Worm (Caenorhabditis elegans): ENCODE results near the gene nhr-170.
"Not testable (repeated sequence)": the region's sequence is repeated elsewhere in the genome, so short reads cannot be mapped to it uniquely, and the experiment has no call there.

Gene nhr-170

ce11 chrV:18772761-18773160 lies 27.9 kb downstream of the nhr-170 start, which contains the start of gene clec-257:
TSS of gene clec-257 (plus strand) at chrV:18773061.
- TF ChIP-seq ets-7 (tag; optimal IDR thresholded peaks at IDR 0.05) (no peak), ceh-13 (GFP tag; optimal IDR thresholded peaks at IDR 0.05) (no peak), flt-1 (GFP tag; IDR thresholded peaks at IDR 0.05) (no peak), ceh-36 (tag; optimal IDR thresholded peaks at IDR 0.05) (no peak), hnd-1 (tag; optimal IDR thresholded peaks at IDR 0.05) (no peak), B0310.2 (tag; optimal IDR thresholded peaks at IDR 0.05) (no peak)

- TF ChIP-seq pes-1 (GFP tag; IDR thresholded peaks at IDR 0.05) (no peak), aly-1 (tag; optimal IDR thresholded peaks at IDR 0.05) (no peak), ceh-13 (GFP tag; optimal IDR thresholded peaks at IDR 0.05) (no peak), hmbx-1 (tag; optimal IDR thresholded peaks at IDR 0.05) (no peak), sea-1 (GFP tag; conservative IDR thresholded peaks at IDR 0.05) (no peak), ets-7 (tag; optimal IDR thresholded peaks at IDR 0.05) (no peak), scrt-1 (GFP tag; IDR thresholded peaks at IDR 0.05) (no peak), tbx-37 (GFP tag; conservative IDR thresholded peaks at IDR 0.05) (no peak), F13C5.2 (tag; optimal IDR thresholded peaks at IDR 0.05) (no peak), ama-1 (optimal IDR thresholded peaks at IDR 0.05) (no peak), hnd-1 (tag; optimal IDR thresholded peaks at IDR 0.05) (no peak), flt-1 (GFP tag; IDR thresholded peaks at IDR 0.05) (no peak), tra-4 (tag; optimal IDR thresholded peaks at IDR 0.05) (no peak), hmg-4 (GFP tag; optimal IDR thresholded peaks at IDR 0.05) (no peak), tbx-11 (GFP tag; IDR thresholded peaks at IDR 0.05) (no peak)
These were observed 28.7 kb downstream of the nhr-170 start for ce11 chrV:18771804-18772386.

DNA sequence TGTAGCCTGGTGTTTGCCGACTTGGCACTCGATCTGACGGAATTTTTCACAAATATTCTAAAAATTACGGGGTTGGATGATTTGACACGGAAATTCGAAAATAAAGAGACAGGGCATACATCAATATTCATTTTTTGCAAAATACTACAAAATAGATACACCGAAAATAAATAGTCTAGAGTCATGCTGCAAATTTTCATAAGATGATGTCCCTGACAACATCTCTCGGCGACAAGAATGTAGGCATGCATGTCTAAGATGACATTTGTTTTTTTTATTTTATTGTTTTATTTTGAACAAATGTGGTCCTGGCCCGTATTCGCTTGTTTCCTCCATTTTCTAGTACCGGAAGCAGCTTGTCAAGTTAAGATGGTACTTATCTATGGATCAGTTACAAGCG lies 29.2 kb downstream of the nhr-170 start, which contains the start of gene clec-256:
TSS of gene clec-256 (plus strand) at position 301 of the 400 bp plus-strand sequence.
- TF ChIP-seq F13C5.2 (tag; optimal IDR thresholded peaks at IDR 0.05) = no peak
- no peak for TF ChIP-seq B0310.2 (tag; optimal IDR thresholded peaks at IDR 0.05)
- TF ChIP-seq pes-1 (GFP tag; IDR thresholded peaks at IDR 0.05) = no peak
- TF ChIP-seq tbx-37 (GFP tag; conservative IDR thresholded peaks at IDR 0.05) = no peak
- no peak for TF ChIP-seq aly-1 (tag; optimal IDR thresholded peaks at IDR 0.05)
- no peak for TF ChIP-seq ceh-36 (tag; optimal IDR thresholded peaks at IDR 0.05)
- no peak for TF ChIP-seq ama-1 (optimal IDR thresholded peaks at IDR 0.05)
- no peak for TF ChIP-seq hmbx-1 (tag; optimal IDR thresholded peaks at IDR 0.05)
- TF ChIP-seq tbx-11 (GFP tag; IDR thresholded peaks at IDR 0.05) = no peak
- no peak for TF ChIP-seq hnd-1 (tag; optimal IDR thresholded peaks at IDR 0.05)
- TF ChIP-seq tra-4 (tag; optimal IDR thresholded peaks at IDR 0.05) = no peak
- no peak for TF ChIP-seq sea-1 (GFP tag; conservative IDR thresholded peaks at IDR 0.05)
- TF ChIP-seq ets-7 (tag; optimal IDR thresholded peaks at IDR 0.05) = no peak
- no peak for TF ChIP-seq ceh-13 (GFP tag; optimal IDR thresholded peaks at IDR 0.05)

ce11 chrV:18770623-18771022 lies 30.0 kb downstream of the nhr-170 start, which contains the start of gene clec-255:
TSS of gene clec-255 (minus strand) at chrV:18770723.
- no peak for TF ChIP-seq hmbx-1 (tag; optimal IDR thresholded peaks at IDR 0.05)
- TF ChIP-seq B0310.2 (tag; optimal IDR thresholded peaks at IDR 0.05) = no peak
- no peak for TF ChIP-seq flt-1 (GFP tag; IDR thresholded peaks at IDR 0.05)
- no peak for TF ChIP-seq scrt-1 (GFP tag; IDR thresholded peaks at IDR 0.05)
- TF ChIP-seq tra-4 (tag; optimal IDR thresholded peaks at IDR 0.05) = no peak
- TF ChIP-seq aly-1 (tag; optimal IDR thresholded peaks at IDR 0.05) = no peak
- TF ChIP-seq sea-1 (GFP tag; conservative IDR thresholded peaks at IDR 0.05) = no peak
- TF ChIP-seq F13C5.2 (tag; optimal IDR thresholded peaks at IDR 0.05) = no peak
- TF ChIP-seq hmg-4 (GFP tag; optimal IDR thresholded peaks at IDR 0.05) = no peak
- TF ChIP-seq hnd-1 (tag; optimal IDR thresholded peaks at IDR 0.05) = no peak
- TF ChIP-seq ceh-36 (tag; optimal IDR thresholded peaks at IDR 0.05) = no peak
- no peak for TF ChIP-seq pes-1 (GFP tag; IDR thresholded peaks at IDR 0.05)
- no peak for TF ChIP-seq ceh-13 (GFP tag; optimal IDR thresholded peaks at IDR 0.05)
- TF ChIP-seq ama-1 (optimal IDR thresholded peaks at IDR 0.05) = no peak
- no peak for TF ChIP-seq tbx-37 (GFP tag; conservative IDR thresholded peaks at IDR 0.05)
- TF ChIP-seq ets-7 (tag; optimal IDR thresholded peaks at IDR 0.05) = no peak
- TF ChIP-seq tbx-11 (GFP tag; IDR thresholded peaks at IDR 0.05) = no peak

DNA sequence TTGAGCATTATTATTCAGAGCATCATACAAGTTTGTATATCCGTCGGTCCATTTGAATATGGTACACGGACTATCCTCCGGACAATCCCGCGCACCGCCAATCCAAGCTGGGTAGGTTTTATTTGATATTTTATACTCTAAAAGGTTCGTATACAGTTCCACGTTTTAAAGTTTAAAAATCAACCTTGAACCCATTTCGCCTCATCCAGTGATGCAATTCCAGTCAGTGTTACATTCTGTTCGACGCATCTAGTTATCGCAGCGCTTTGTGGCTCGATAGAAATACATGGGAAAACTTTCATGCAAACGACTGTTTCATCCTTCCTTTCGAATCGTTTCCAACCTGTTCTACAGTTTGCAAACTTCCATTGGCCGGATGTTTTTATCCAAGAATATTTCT lies 30.7 kb downstream of the nhr-170 start:
- no peak for TF ChIP-seq hmbx-1 (tag; optimal IDR thresholded peaks at IDR 0.05)
- TF ChIP-seq sea-1 (GFP tag; conservative IDR thresholded peaks at IDR 0.05) = no peak
- no peak for TF ChIP-seq ama-1 (optimal IDR thresholded peaks at IDR 0.05)
- no peak for TF ChIP-seq hnd-1 (tag; optimal IDR thresholded peaks at IDR 0.05)
- TF ChIP-seq ceh-36 (tag; optimal IDR thresholded peaks at IDR 0.05) = no peak
- no peak for TF ChIP-seq scrt-1 (GFP tag; IDR thresholded peaks at IDR 0.05)
- TF ChIP-seq ets-7 (tag; optimal IDR thresholded peaks at IDR 0.05) = no peak
- TF ChIP-seq flt-1 (GFP tag; IDR thresholded peaks at IDR 0.05) = no peak
- no peak for TF ChIP-seq pes-1 (GFP tag; IDR thresholded peaks at IDR 0.05)
- no peak for TF ChIP-seq aly-1 (tag; optimal IDR thresholded peaks at IDR 0.05)
- no peak for TF ChIP-seq B0310.2 (tag; optimal IDR thresholded peaks at IDR 0.05)
- TF ChIP-seq ceh-13 (GFP tag; optimal IDR thresholded peaks at IDR 0.05) = no peak
- no peak for TF ChIP-seq F13C5.2 (tag; optimal IDR thresholded peaks at IDR 0.05)
- TF ChIP-seq tbx-11 (GFP tag; IDR thresholded peaks at IDR 0.05) = no peak
- no peak for TF ChIP-seq hmg-4 (GFP tag; optimal IDR thresholded peaks at IDR 0.05)
- no peak for TF ChIP-seq tbx-37 (GFP tag; conservative IDR thresholded peaks at IDR 0.05)
- TF ChIP-seq tra-4 (tag; optimal IDR thresholded peaks at IDR 0.05) = no peak

DNA sequence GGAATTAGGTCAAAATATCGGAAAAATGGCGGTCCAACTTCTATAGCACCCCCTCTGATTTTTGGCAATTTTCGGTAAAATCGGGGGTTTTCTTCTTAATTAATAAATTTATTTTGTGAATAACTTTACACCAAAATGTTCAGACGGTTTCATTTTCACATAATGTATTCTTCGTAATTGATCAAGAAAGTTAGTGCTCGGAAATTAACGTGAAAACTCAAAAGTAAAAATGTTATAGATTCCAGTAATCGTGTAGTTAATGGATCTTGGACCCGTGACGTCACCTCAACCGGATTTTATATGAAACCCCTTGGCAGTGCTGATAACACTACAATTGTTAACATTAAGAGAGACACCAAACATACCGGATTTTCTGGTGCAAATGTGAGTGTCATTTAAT lies 38.6 kb downstream of the nhr-170 start, which contains the start of gene F11D11.22:
TSS of gene F11D11.22 (plus strand) at position 301 of the 400 bp plus-strand sequence.
- not testable (repeated sequence) for TF ChIP-seq F13C5.2 (tag; optimal IDR thresholded peaks at IDR 0.05); B0310.2 (tag; optimal IDR thresholded peaks at IDR 0.05); tbx-37 (GFP tag; conservative IDR thresholded peaks at IDR 0.05)

DNA sequence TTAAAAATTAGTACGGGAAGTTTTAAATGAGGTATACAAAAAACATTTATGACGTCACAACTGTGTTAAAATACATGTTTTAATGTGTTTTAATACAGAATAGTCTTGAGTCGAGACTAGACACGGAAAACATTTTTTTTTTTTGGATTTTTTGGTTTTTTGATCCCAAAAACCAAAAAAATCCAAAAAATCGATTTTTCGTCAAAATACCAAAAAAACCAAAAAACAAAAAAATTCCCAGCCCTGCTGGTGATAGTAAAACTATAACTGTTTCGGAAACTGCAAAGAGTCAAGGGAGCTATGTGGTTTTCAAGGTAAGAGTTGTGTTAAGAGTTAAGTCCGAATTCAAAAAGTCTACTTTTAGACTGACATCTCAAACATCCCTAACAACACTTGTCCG lies 39.5 kb downstream of the nhr-170 start, which contains the start of gene F11D11.4:
TSS of gene F11D11.4 (plus strand) at position 301 of the 400 bp plus-strand sequence.
- TF ChIP-seq tra-4 (tag; optimal IDR thresholded peaks at IDR 0.05) = no peak
- TF ChIP-seq sea-1 (GFP tag; conservative IDR thresholded peaks at IDR 0.05) = no peak
- no peak for TF ChIP-seq B0310.2 (tag; optimal IDR thresholded peaks at IDR 0.05)
- TF ChIP-seq flt-1 (GFP tag; IDR thresholded peaks at IDR 0.05) = no peak
- TF ChIP-seq scrt-1 (GFP tag; IDR thresholded peaks at IDR 0.05) = no peak
- TF ChIP-seq hmg-4 (GFP tag; optimal IDR thresholded peaks at IDR 0.05) = no peak
- TF ChIP-seq tbx-11 (GFP tag; IDR thresholded peaks at IDR 0.05) = no peak
- no peak for TF ChIP-seq aly-1 (tag; optimal IDR thresholded peaks at IDR 0.05)
- no peak for TF ChIP-seq hnd-1 (tag; optimal IDR thresholded peaks at IDR 0.05)
- TF ChIP-seq F13C5.2 (tag; optimal IDR thresholded peaks at IDR 0.05) = no peak
